Fruit fly (Drosophila melanogaster) whole organism, prepupa: ENCODE data around the gene HIP-R.
A peak's percentile ranks its signal among the peaks of the same experiment; 100 is the strongest.

ENCODE experiments used
- Blimp-1 ChIP-seq: fragments of 200-800 bp; sonication (Bioruptor generic); optimal IDR thresholded peaks from 3 replicates; lab custom pipeline; 2017; ENCODE audit warnings: missing biosample characterization, missing genetic modification characterization, mild to moderate bottlenecking, moderate library complexity, missing genetic modification reagents
- CG10631 ChIP-seq: fragments of 200-800 bp; sonication (Bioruptor generic); optimal IDR thresholded peaks from 2 replicates; lab custom pipeline; 2016; ENCODE audit warnings: missing biosample characterization, missing genetic modification characterization
- CG10669 ChIP-seq: fragments of 200-800 bp; sonication (Bioruptor generic); optimal IDR thresholded peaks from 3 replicates; lab custom pipeline; 2018; ENCODE audit warnings: missing biosample characterization, mild to moderate bottlenecking, missing genetic modification characterization, moderate library complexity
- CG11294 ChIP-seq: fragments of 200-800 bp; sonication (Bioruptor generic); IDR thresholded peaks from 2 replicates; pipeline ENCODE4 v1.3.6; 2022; ENCODE audit warnings: missing biosample characterization, missing genetic modification characterization
- CG11762 ChIP-seq: fragments of 200-800 bp; sonication (Bioruptor generic); optimal IDR thresholded peaks from 3 replicates; lab custom pipeline; 2016; ENCODE audit warnings: missing biosample characterization, missing genetic modification characterization; ENCODE audit not compliant: insufficient read depth
- CG11902 ChIP-seq: fragments of 200-800 bp; sonication (Bioruptor generic); optimal IDR thresholded peaks from 3 replicates; lab custom pipeline; 2016; ENCODE audit warnings: missing biosample characterization, missing genetic modification characterization
- CG15336 ChIP-seq: fragments of 200-800 bp; sonication (Bioruptor generic); IDR thresholded peaks from 2 replicates; pipeline ENCODE4 v1.3.6; 2022; ENCODE audit warnings: missing biosample characterization, missing genetic modification characterization
- CG1621 ChIP-seq: fragments of 200-800 bp; sonication (Bioruptor generic); optimal IDR thresholded peaks from 3 replicates; lab custom pipeline; 2018; ENCODE audit warnings: missing biosample characterization, mild to moderate bottlenecking, missing genetic modification characterization
- CG3032 ChIP-seq: fragments of 200-800 bp; optimal IDR thresholded peaks from 2 replicates; lab custom pipeline; 2019; ENCODE audit warnings: missing biosample characterization, mild to moderate bottlenecking, missing genetic modification characterization, moderate library complexity
- CG31627 ChIP-seq: fragments of 200-800 bp; sonication (Bioruptor generic); optimal IDR thresholded peaks from 3 replicates; lab custom pipeline; 2016; ENCODE audit warnings: missing biosample characterization, missing genetic modification characterization
- CG32006 ChIP-seq: fragments of 200-800 bp; sonication (Bioruptor generic); optimal IDR thresholded peaks from 3 replicates; lab custom pipeline; 2017; ENCODE audit warnings: missing biosample characterization, mild to moderate bottlenecking, missing genetic modification characterization
- CG34406 ChIP-seq: fragments of 200-800 bp; sonication (Bioruptor generic); optimal IDR thresholded peaks from 3 replicates; lab custom pipeline; 2016; ENCODE audit warnings: missing biosample characterization, missing genetic modification characterization
- CG4318 ChIP-seq: fragments of 200-800 bp; sonication (Bioruptor generic); optimal IDR thresholded peaks from 3 replicates; lab custom pipeline; 2017; ENCODE audit warnings: missing biosample characterization, mild to moderate bottlenecking, missing genetic modification characterization
- CG6163 ChIP-seq: fragments of 200-800 bp; sonication (Bioruptor generic); IDR thresholded peaks from 3 replicates; pipeline ENCODE4 v1.3.6; 2022; ENCODE audit warnings: missing biosample characterization, missing genetic modification characterization
- CG6792 ChIP-seq: fragments of 200-800 bp; sonication (Bioruptor generic); optimal IDR thresholded peaks from 3 replicates; lab custom pipeline; 2016; ENCODE audit warnings: missing biosample characterization, missing genetic modification characterization
- CG6808 ChIP-seq: fragments of 200-800 bp; sonication (Bioruptor generic); optimal IDR thresholded peaks from 3 replicates; lab custom pipeline; 2017; ENCODE audit warnings: missing biosample characterization, missing genetic modification characterization, mild to moderate bottlenecking, moderate library complexity, missing genetic modification reagents
- CG6854 ChIP-seq: fragments of 200-800 bp; sonication (Bioruptor generic); optimal IDR thresholded peaks from 2 replicates; lab custom pipeline; 2017; ENCODE audit warnings: missing biosample characterization, mild to moderate bottlenecking, missing genetic modification characterization
- CG7368 ChIP-seq: fragments of 200-800 bp; sonication (Bioruptor generic); optimal IDR thresholded peaks from 3 replicates; lab custom pipeline; 2016; ENCODE audit warnings: missing biosample characterization, missing genetic modification characterization
- CG8119 ChIP-seq: fragments of 200-800 bp; sonication (Bioruptor generic); IDR thresholded peaks from 3 replicates; pipeline ENCODE4 v1.3.6; 2022; ENCODE audit warnings: missing biosample characterization, missing genetic modification characterization
- Eip75B ChIP-seq: fragments of 200-800 bp; sonication (Bioruptor generic); optimal IDR thresholded peaks from 3 replicates; lab custom pipeline; 2016; ENCODE audit warnings: missing biosample characterization, missing genetic modification characterization
- Eip78C ChIP-seq: fragments of 200-800 bp; sonication (Bioruptor generic); peaks from one replicate; lab custom pipeline; 2016; ENCODE audit warnings: missing biosample characterization, missing genetic modification characterization
- Eip93F ChIP-seq: fragments of 200-800 bp; sonication (Bioruptor generic); optimal IDR thresholded peaks from 2 replicates; lab custom pipeline; 2016; ENCODE audit warnings: missing biosample characterization, mild to moderate bottlenecking, missing genetic modification characterization
- Ets21C ChIP-seq: fragments of 200-800 bp; sonication (Bioruptor generic); optimal IDR thresholded peaks from 3 replicates; lab custom pipeline; 2016; ENCODE audit warnings: missing biosample characterization, missing genetic modification characterization
- Ets96B ChIP-seq: fragments of 200-800 bp; optimal IDR thresholded peaks from 2 replicates; lab custom pipeline; 2019; ENCODE audit warnings: missing biosample characterization, mild to moderate bottlenecking, missing genetic modification characterization, moderate library complexity
- Gug ChIP-seq: fragments of 200-800 bp; sonication (Bioruptor generic); IDR thresholded peaks from 2 replicates; pipeline ENCODE4 v1.3.6; 2022; ENCODE audit warnings: missing biosample characterization, missing genetic modification characterization
- Hr39 ChIP-seq: fragments of 200-800 bp; sonication (Bioruptor generic); optimal IDR thresholded peaks from 2 replicates; lab custom pipeline; 2016; ENCODE audit warnings: missing biosample characterization, missing genetic modification characterization
- Hr4 ChIP-seq: fragments of 200-800 bp; sonication (Bioruptor generic); optimal IDR thresholded peaks from 3 replicates; lab custom pipeline; 2016; ENCODE audit warnings: missing biosample characterization, missing genetic modification characterization
- Lpt ChIP-seq: fragments of 200-800 bp; sonication (Bioruptor generic); optimal IDR thresholded peaks from 3 replicates; lab custom pipeline; 2016; ENCODE audit warnings: missing biosample characterization, missing genetic modification characterization
- Met ChIP-seq: fragments of 200-800 bp; sonication (Bioruptor generic); optimal IDR thresholded peaks from 3 replicates; lab custom pipeline; 2016; ENCODE audit warnings: missing biosample characterization, missing genetic modification characterization
- OdsH ChIP-seq: fragments of 200-800 bp; sonication (Bioruptor generic); optimal IDR thresholded peaks from 3 replicates; lab custom pipeline; 2016; ENCODE audit warnings: missing biosample characterization, missing genetic modification characterization
- Smox ChIP-seq: fragments of 200-800 bp; sonication (Bioruptor generic); optimal IDR thresholded peaks from 3 replicates; lab custom pipeline; 2016; ENCODE audit warnings: missing biosample characterization, missing genetic modification characterization
- Sox14 ChIP-seq: fragments of 200-800 bp; sonication (Bioruptor generic); optimal IDR thresholded peaks from 3 replicates; lab custom pipeline; 2016; ENCODE audit warnings: missing biosample characterization, missing genetic modification characterization
- Sox15 ChIP-seq: fragments of 200-800 bp; sonication (Bioruptor generic); optimal IDR thresholded peaks from 3 replicates; lab custom pipeline; 2016; ENCODE audit warnings: missing biosample characterization, missing genetic modification characterization
- achi ChIP-seq: fragments of 200-800 bp; sonication (Bioruptor generic); optimal IDR thresholded peaks from 3 replicates; lab custom pipeline; 2016; ENCODE audit warnings: missing biosample characterization, missing genetic modification characterization
- acj6 ChIP-seq: fragments of 200-800 bp; sonication (Bioruptor generic); optimal IDR thresholded peaks from 3 replicates; lab custom pipeline; 2016; ENCODE audit warnings: missing biosample characterization, missing genetic modification characterization
- cyc ChIP-seq: fragments of 200-800 bp; sonication (Bioruptor generic); optimal IDR thresholded peaks from 3 replicates; lab custom pipeline; 2016; ENCODE audit warnings: missing biosample characterization, missing genetic modification characterization
- dac ChIP-seq: fragments of 200-800 bp; sonication (Bioruptor generic); optimal IDR thresholded peaks from 2 replicates; lab custom pipeline; 2017; ENCODE audit warnings: missing biosample characterization, mild to moderate bottlenecking, missing genetic modification characterization
- dsx ChIP-seq: fragments of 200-800 bp; optimal IDR thresholded peaks from 3 replicates; lab custom pipeline; 2019; ENCODE audit warnings: missing biosample characterization, mild to moderate bottlenecking, missing genetic modification characterization, moderate library complexity; ENCODE audit not compliant: poor library complexity, severe bottlenecking
- fd59A ChIP-seq: fragments of 200-800 bp; sonication (Bioruptor generic); optimal IDR thresholded peaks from 2 replicates; lab custom pipeline; 2017; ENCODE audit warnings: missing biosample characterization, mild to moderate bottlenecking, missing genetic modification characterization, missing genetic modification reagents
- fd85E ChIP-seq: fragments of 200-800 bp; sonication (Bioruptor generic); optimal IDR thresholded peaks from 3 replicates; lab custom pipeline; 2016; ENCODE audit warnings: missing biosample characterization, missing genetic modification characterization
- fkh ChIP-seq: fragments of 200-800 bp; sonication (Bioruptor generic); optimal IDR thresholded peaks from 3 replicates; lab custom pipeline; 2017; ENCODE audit warnings: missing biosample characterization, mild to moderate bottlenecking, missing genetic modification characterization, moderate library complexity
- net ChIP-seq: fragments of 200-800 bp; sonication (Bioruptor generic); optimal IDR thresholded peaks from 3 replicates; lab custom pipeline; 2016; ENCODE audit warnings: missing biosample characterization, missing genetic modification characterization
- ss ChIP-seq, 2 experiments: fragments of 200-800 bp; sonication (Bioruptor generic); optimal IDR thresholded peaks; 2 replicates in 1 of 2; 3 replicates in 1 of 2; lab custom pipeline; 2017 to 2018; ENCODE audit warnings: mild to moderate bottlenecking in 2 of 2, missing biosample characterization in 2 of 2, missing genetic modification characterization in 2 of 2, moderate library complexity in 1 of 2
- svp ChIP-seq: fragments of 200-800 bp; sonication (Bioruptor generic); peaks from one replicate; lab custom pipeline; 2016; ENCODE audit warnings: missing biosample characterization, missing genetic modification characterization
- vri ChIP-seq: fragments of 200-800 bp; sonication (Bioruptor generic); optimal IDR thresholded peaks from 3 replicates; lab custom pipeline; 2016; ENCODE audit warnings: missing biosample characterization, mild to moderate bottlenecking, missing genetic modification characterization

HIP-R gene

DNA sequence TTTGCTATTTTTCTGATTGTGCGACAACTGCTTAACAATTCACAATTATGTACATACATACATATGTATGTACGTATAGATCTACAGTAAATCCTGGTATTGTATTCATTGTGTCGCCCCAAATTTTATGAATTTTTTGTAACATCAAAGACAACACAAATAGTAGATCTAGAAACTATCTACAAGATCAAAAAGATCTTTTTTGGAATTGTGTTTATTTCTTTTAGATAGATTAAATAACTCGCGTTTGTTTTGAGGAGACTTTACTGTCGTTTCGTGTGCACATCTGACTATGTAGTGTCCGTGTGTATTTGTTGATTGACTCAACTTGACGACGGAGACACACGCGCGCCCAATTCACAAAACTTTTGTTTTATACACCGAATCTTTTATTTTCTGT, 15.5 kb upstream of the HIP-R start (continued):
- TF ChIP-seq Eip75B (peak; percentile 69), fd85E (GFP tag; lab: Kevin White, UChicago) (no peak), acj6 (GFP tag; lab: Kevin White, UChicago) (peak; percentile 79), fkh (peak; percentile 53), dsx (GFP tag; lab: Kevin White, UChicago) (peak; percentile 47), CG10669 (GFP tag; lab: Kevin White, UChicago) (peak; percentile 65), CG15336 (GFP tag; lab: Robert Waterston, UW) (peak; percentile 95), CG3032 (tag; lab: Kevin White, UChicago) (peak; percentile 66), Smox (peak; percentile 76), CG6792 (peak; percentile 70), CG11294 (GFP tag; lab: Robert Waterston, UW) (peak; percentile 90), vri (GFP tag; lab: Kevin White, UChicago) (peak; percentile 75), CG6808 (GFP tag; lab: Kevin White, UChicago) (peak; percentile 42), Sox15 (GFP tag; lab: Kevin White, UChicago) (peak; percentile 64), CG32006 (GFP tag; lab: Kevin White, UChicago) (peak; percentile 85), ss (GFP tag; optimal IDR thresholded peaks at IDR 0.05; lab: Kevin White, UChicago) (peak; percentile 27 to 29), Ets96B (tag; lab: Kevin White, UChicago) (peak; percentile 65), net (peak; percentile 83)

DNA sequence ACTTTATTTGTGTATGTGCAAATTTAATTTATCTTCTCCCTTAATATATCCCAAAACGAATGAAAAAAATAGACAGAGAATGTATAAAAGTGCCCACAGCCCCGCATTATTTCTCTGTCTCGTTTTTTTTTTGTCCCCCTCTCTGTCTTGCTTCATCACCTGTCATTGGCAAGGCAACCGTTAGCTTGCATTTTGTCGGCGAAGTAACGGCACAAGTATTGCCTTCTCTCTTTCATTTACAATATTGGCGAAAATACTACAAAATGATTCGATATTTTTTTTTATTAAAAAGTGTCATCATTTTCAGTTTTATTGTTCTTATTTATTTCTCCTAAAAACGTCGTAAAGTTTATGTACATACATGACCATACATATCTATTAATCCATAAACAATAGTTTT, 14.6 kb upstream of the HIP-R start:
- TF ChIP-seq CG6854 (GFP tag; lab: Kevin White, UChicago) (no peak), Eip78C (GFP tag; lab: Kevin White, UChicago) (peak; percentile 25)

DNA sequence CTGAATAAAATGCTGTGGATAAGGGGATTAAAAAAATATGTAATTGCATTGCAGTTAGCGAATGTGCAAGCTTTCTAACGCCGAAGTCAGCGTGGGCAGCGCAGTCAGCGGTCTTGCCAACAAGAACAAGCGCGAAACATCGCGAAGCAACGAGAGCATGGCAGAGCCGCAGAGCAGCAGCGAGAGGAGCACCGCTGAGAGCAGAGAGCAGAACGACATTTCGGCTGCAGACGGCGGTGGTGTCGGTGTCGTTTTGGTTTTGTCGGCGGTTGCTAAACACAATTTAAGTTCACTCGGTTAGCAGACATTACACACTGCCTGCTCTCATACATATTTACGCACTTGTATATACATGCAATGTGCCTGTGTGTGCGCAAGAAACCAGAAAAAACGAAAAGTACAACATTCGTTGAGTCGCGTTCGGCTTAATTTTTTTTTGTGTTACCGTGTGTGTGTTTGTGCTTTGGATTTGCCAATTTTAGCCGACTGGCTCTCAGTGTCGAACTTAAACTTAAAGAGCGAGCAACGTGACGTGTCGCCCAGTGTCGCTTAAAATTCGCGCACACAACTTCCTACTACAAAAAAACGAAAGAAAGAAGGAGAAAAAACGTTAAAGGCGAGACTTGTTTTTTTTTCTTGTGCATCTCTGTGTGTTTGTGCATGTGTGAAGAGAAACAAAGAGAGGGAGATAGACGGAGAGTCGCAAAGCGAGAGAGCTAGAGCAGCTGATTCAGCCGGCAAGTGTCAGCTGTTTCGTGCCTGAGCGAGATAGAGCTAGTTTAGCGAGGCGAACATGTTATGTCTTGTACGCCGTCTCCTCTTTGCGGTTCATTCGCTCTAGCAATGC, 13.7 kb upstream of the HIP-R start:
- TF ChIP-seq dac (GFP tag; lab: Kevin White, UChicago) (peak; percentile 67), Hr4 (GFP tag; lab: Kevin White, UChicago) (peak; percentile 10), fd59A (GFP tag; lab: Kevin White, UChicago) (peak; percentile 36), achi (peak; percentile 75), fd85E (GFP tag; lab: Kevin White, UChicago) (no peak), Eip75B (peak; percentile 66), Blimp-1 (peak; percentile 48), CG11902 (GFP tag; lab: Kevin White, UChicago) (no peak), CG34406 (GFP tag; lab: Kevin White, UChicago) (peak; percentile 62), Gug (GFP tag; lab: Robert Waterston, UW) (peak; percentile 60), Sox14 (GFP tag; lab: Kevin White, UChicago) (peak; percentile 71), dsx (GFP tag; lab: Kevin White, UChicago) (peak; percentile 62), Sox15 (GFP tag; lab: Kevin White, UChicago) (no peak), Smox (peak; percentile 33), Hr39 (no peak), ss (GFP tag; optimal IDR thresholded peaks at IDR 0.05; lab: Kevin White, UChicago) (peak; percentile 96 to 97), Eip78C (GFP tag; lab: Kevin White, UChicago) (peak; percentile 90), CG31627 (GFP tag; lab: Kevin White, UChicago) (no peak), Ets21C (GFP tag; lab: Kevin White, UChicago) (no peak), CG6808 (GFP tag; lab: Kevin White, UChicago) (peak; percentile 93), cyc (GFP tag; lab: Kevin White, UChicago) (no peak), OdsH (GFP tag; lab: Kevin White, UChicago) (peak; percentile 43), CG8119 (peak; percentile 86), CG11762 (peak; percentile 49), net (peak; percentile 87), CG6163 (GFP tag; lab: Robert Waterston, UW) (peak; percentile 93), CG11294 (GFP tag; lab: Robert Waterston, UW) (no peak), Met (GFP tag; lab: Kevin White, UChicago) (peak; percentile 52), CG7368 (GFP tag; lab: Kevin White, UChicago) (peak; percentile 72), CG4318 (GFP tag; lab: Kevin White, UChicago) (no peak), Lpt (GFP tag; lab: Kevin White, UChicago) (peak; percentile 85), Eip93F (peak; percentile 67), CG1621 (peak; percentile 82), svp (GFP tag; lab: Kevin White, UChicago) (peak; percentile 84), CG10631 (GFP tag; lab: Kevin White, UChicago) (peak; percentile 63)
